Fruit fly (Drosophila melanogaster) whole organism, embryonic: ENCODE results near the gene CG42307.

ENCODE experiments used
- ATbp ChIP-seq: fragments of 200-800 bp; sonication (Bioruptor generic); optimal IDR thresholded peaks from 2 replicates; lab custom pipeline; 2017; ENCODE audit warnings: missing biosample characterization, mild to moderate bottlenecking, missing genetic modification characterization, missing genetic modification reagents
- Ada2b ChIP-seq: fragments of 200-800 bp; sonication (Bioruptor generic); IDR thresholded peaks from 2 replicates; pipeline ENCODE4 v1.3.6; 2022; ENCODE audit warnings: missing biosample characterization, missing genetic modification characterization
- Bgb ChIP-seq: fragments of 200-800 bp; sonication (Bioruptor generic); IDR thresholded peaks from 2 replicates; pipeline ENCODE4 v1.3.6; 2022; ENCODE audit warnings: missing biosample characterization, missing genetic modification characterization; ENCODE audit not compliant: partially characterized antibody
- BtbVII ChIP-seq: fragments of 200-800 bp; sonication (Bioruptor generic); optimal IDR thresholded peaks from 3 replicates; lab custom pipeline; 2017; ENCODE audit warnings: missing biosample characterization, mild to moderate bottlenecking, missing genetic modification characterization
- CG11456 ChIP-seq: fragments of 200-800 bp; sonication (Bioruptor generic); IDR thresholded peaks from 3 replicates; pipeline ENCODE4 v1.3.6; 2022; ENCODE audit warnings: missing biosample characterization, missing genetic modification characterization
- CG11504 ChIP-seq: fragments of 200-800 bp; sonication (Bioruptor generic); optimal IDR thresholded peaks from 3 replicates; lab custom pipeline; 2019; ENCODE audit warnings: missing biosample characterization, mild to moderate bottlenecking, missing genetic modification characterization, moderate library complexity
- CG13123 ChIP-seq: fragments of 200-800 bp; sonication (Bioruptor generic); optimal IDR thresholded peaks from 2 replicates; lab custom pipeline; 2016; ENCODE audit warnings: missing biosample characterization, missing genetic modification characterization
- CG14014 ChIP-seq: fragments of 200-800 bp; sonication (Bioruptor generic); IDR thresholded peaks from 2 replicates; pipeline ENCODE4 v1.3.6; 2022; ENCODE audit warnings: missing biosample characterization, missing genetic modification characterization
- CG14667 ChIP-seq: fragments of 200-800 bp; sonication (Bioruptor generic); IDR thresholded peaks from 2 replicates; pipeline ENCODE4 v1.3.6; 2022; ENCODE audit warnings: missing biosample characterization, missing genetic modification characterization
- CG17385 ChIP-seq: fragments of 200-800 bp; sonication (Bioruptor generic); optimal IDR thresholded peaks from 3 replicates; lab custom pipeline; 2018; ENCODE audit warnings: missing biosample characterization, mild to moderate bottlenecking, missing genetic modification characterization
- CG18011 ChIP-seq: fragments of 200-800 bp; sonication (Bioruptor generic); optimal IDR thresholded peaks from 2 replicates; lab custom pipeline; 2017; ENCODE audit warnings: missing biosample characterization, missing genetic modification characterization, mild to moderate bottlenecking, moderate library complexity, missing genotype
- CG18262 ChIP-seq: fragments of 200-800 bp; optimal IDR thresholded peaks from 3 replicates; lab custom pipeline; 2019; ENCODE audit warnings: missing biosample characterization, mild to moderate bottlenecking, missing genetic modification characterization, moderate library complexity
- CG18599 ChIP-seq: fragments of 200-800 bp; sonication (Bioruptor generic); optimal IDR thresholded peaks from 3 replicates; lab custom pipeline; 2017; ENCODE audit warnings: missing biosample characterization, missing genetic modification characterization, mild to moderate bottlenecking, moderate library complexity, missing genetic modification reagents
- CG2889 ChIP-seq: fragments of 200-800 bp; sonication (Bioruptor generic); IDR thresholded peaks from 3 replicates; pipeline ENCODE4 v1.3.6; 2022; ENCODE audit warnings: missing biosample characterization, missing genetic modification characterization
- CG30020 ChIP-seq: fragments of 200-800 bp; optimal IDR thresholded peaks from 2 replicates; lab custom pipeline; 2019; ENCODE audit warnings: missing biosample characterization, mild to moderate bottlenecking, missing genetic modification characterization, moderate library complexity
- CG31388 ChIP-seq: fragments of 200-800 bp; sonication (Bioruptor generic); optimal IDR thresholded peaks from 2 replicates; lab custom pipeline; 2016; ENCODE audit warnings: missing biosample characterization, missing genetic modification characterization
- CG3163 ChIP-seq: fragments of 200-800 bp; sonication (Bioruptor generic); optimal IDR thresholded peaks from 3 replicates; lab custom pipeline; 2016; ENCODE audit warnings: missing biosample characterization, missing genetic modification characterization
- CG34224 ChIP-seq: fragments of 200-800 bp; sonication (Bioruptor generic); IDR thresholded peaks from 3 replicates; pipeline ENCODE4 v1.3.6; 2022; ENCODE audit warnings: missing biosample characterization, missing genetic modification characterization; ENCODE audit not compliant: partially characterized antibody
- CG5953 ChIP-seq: fragments of 200-800 bp; sonication (Bioruptor generic); IDR thresholded peaks from 2 replicates; pipeline ENCODE4 v1.3.6; 2022; ENCODE audit warnings: missing biosample characterization, missing genetic modification characterization
- CG7839 ChIP-seq: fragments of 200-800 bp; sonication (Bioruptor generic); optimal IDR thresholded peaks from 3 replicates; lab custom pipeline; 2018; ENCODE audit warnings: missing biosample characterization, mild to moderate bottlenecking, missing genetic modification characterization, moderate library complexity
- CG8089 ChIP-seq: fragments of 200-800 bp; sonication (Bioruptor generic); optimal IDR thresholded peaks from 3 replicates; lab custom pipeline; 2016; ENCODE audit warnings: missing biosample characterization, missing genetic modification characterization
- CG8359 ChIP-seq: fragments of 200-800 bp; sonication (Bioruptor generic); optimal IDR thresholded peaks from 2 replicates; lab custom pipeline; 2017; ENCODE audit warnings: missing biosample characterization, mild to moderate bottlenecking, missing genetic modification characterization, borderline replicate concordance
- CG9876 ChIP-seq: fragments of 200-800 bp; sonication (Bioruptor generic); optimal IDR thresholded peaks from 2 replicates; lab custom pipeline; 2016; ENCODE audit warnings: missing biosample characterization, missing genetic modification characterization
- Chrac-16 ChIP-seq: fragments of 200-800 bp; sonication (Bioruptor generic); optimal IDR thresholded peaks from 3 replicates; lab custom pipeline; 2016; ENCODE audit warnings: missing biosample characterization, missing genetic modification characterization
- Drgx ChIP-seq: fragments of 200-800 bp; sonication (Bioruptor generic); IDR thresholded peaks from 2 replicates; pipeline ENCODE4 v1.3.6; 2022; ENCODE audit warnings: missing biosample characterization, missing genetic modification characterization
- E2f1 ChIP-seq: fragments of 200-800 bp; sonication (Bioruptor generic); IDR thresholded peaks from 2 replicates; pipeline ENCODE4 v1.3.6; 2022; ENCODE audit warnings: missing biosample characterization, missing genetic modification characterization
- Elba2 ChIP-seq: fragments of 200-800 bp; sonication (Bioruptor generic); optimal IDR thresholded peaks from 3 replicates; lab custom pipeline; 2016; ENCODE audit warnings: missing biosample characterization, missing genetic modification characterization
- Ets65A ChIP-seq: fragments of 200-800 bp; sonication (Bioruptor generic); peaks from one replicate; lab custom pipeline; 2016; ENCODE audit warnings: missing biosample characterization, missing genetic modification characterization
- Gug ChIP-seq: fragments of 200-800 bp; sonication (Bioruptor generic); IDR thresholded peaks from 4 replicates; pipeline ENCODE4 v1.3.6; 2022; ENCODE audit warnings: missing biosample characterization, missing genetic modification characterization
- Sin3A ChIP-seq: fragments of >200 bp; optimal IDR thresholded peaks from 2 replicates; lab custom pipeline; 2018
- Sry-β ChIP-seq: fragments of 200-800 bp; sonication (Bioruptor generic); optimal IDR thresholded peaks from 2 replicates; lab custom pipeline; 2018; ENCODE audit warnings: missing biosample characterization, mild to moderate bottlenecking, missing genetic modification characterization, moderate library complexity
- ac ChIP-seq: fragments of 200-800 bp; sonication (Bioruptor generic); optimal IDR thresholded peaks from 3 replicates; lab custom pipeline; 2017; ENCODE audit warnings: missing biosample characterization, mild to moderate bottlenecking, missing genetic modification characterization
- btn ChIP-seq: fragments of 200-800 bp; sonication (Bioruptor generic); optimal IDR thresholded peaks from 2 replicates; lab custom pipeline; 2016; ENCODE audit warnings: missing biosample characterization, missing genetic modification characterization
- dmrt99B ChIP-seq: fragments of 200-800 bp; sonication (Bioruptor generic); optimal IDR thresholded peaks from 2 replicates; lab custom pipeline; 2018; ENCODE audit warnings: missing biosample characterization, mild to moderate bottlenecking, missing genetic modification characterization, moderate library complexity
- fd3F ChIP-seq: fragments of 200-800 bp; sonication (Bioruptor generic); optimal IDR thresholded peaks from 2 replicates; lab custom pipeline; 2018; ENCODE audit warnings: missing biosample characterization, mild to moderate bottlenecking, missing genetic modification characterization, moderate library complexity
- gem ChIP-seq: fragments of 200-800 bp; sonication (Bioruptor generic); optimal IDR thresholded peaks from 2 replicates; lab custom pipeline; 2019; ENCODE audit warnings: missing biosample characterization, mild to moderate bottlenecking, missing genetic modification characterization, moderate library complexity
- ham ChIP-seq: fragments of 200-800 bp; sonication (Bioruptor generic); IDR thresholded peaks from 2 replicates; pipeline ENCODE4 v1.3.6; 2022; ENCODE audit warnings: missing biosample characterization, missing genetic modification characterization
- hth ChIP-seq: fragments of >200 bp; optimal IDR thresholded peaks from 2 replicates; lab custom pipeline; 2017; ENCODE audit warnings: inconsistent platforms
- jing ChIP-seq: fragments of 200-800 bp; sonication (Bioruptor generic); optimal IDR thresholded peaks from 2 replicates; lab custom pipeline; 2018; ENCODE audit warnings: missing biosample characterization, mild to moderate bottlenecking, missing genetic modification characterization
- lmd ChIP-seq: fragments of 200-800 bp; sonication (Bioruptor generic); IDR thresholded peaks from 2 replicates; pipeline ENCODE4 v1.3.6; 2022; ENCODE audit warnings: missing biosample characterization, missing genetic modification characterization
- row ChIP-seq: fragments of 200-800 bp; sonication (Bioruptor generic); IDR thresholded peaks from 3 replicates; pipeline ENCODE4 v1.3.6; 2022; ENCODE audit warnings: missing biosample characterization, missing genetic modification characterization
- sens ChIP-seq: fragments of 200-800 bp; sonication (Bioruptor generic); peaks from one replicate; lab custom pipeline; 2016; ENCODE audit warnings: missing biosample characterization, missing genetic modification characterization
- ssp ChIP-seq: fragments of 200-800 bp; sonication (Bioruptor generic); IDR thresholded peaks from 2 replicates; pipeline ENCODE4 v1.3.6; 2022; ENCODE audit warnings: missing biosample characterization, missing genetic modification characterization
- tgo ChIP-seq: fragments of 200-800 bp; sonication (Bioruptor generic); IDR thresholded peaks from 3 replicates; pipeline ENCODE4 v1.3.6; 2022; ENCODE audit warnings: missing biosample characterization, missing genetic modification characterization
- tx ChIP-seq: fragments of 200-800 bp; sonication (Bioruptor generic); optimal IDR thresholded peaks from 2 replicates; lab custom pipeline; 2016; ENCODE audit warnings: missing biosample characterization, missing genetic modification characterization

The CG42307 gene

dm6 chr3L:7328567-7329253 lies at the start of gene CG42307, which contains the start of the genes mrva and mus312 (continued):
- TF ChIP-seq CG2889 (GFP tag; lab: Robert Waterston, UW) (peak; percentile 71; the same call in 2 of the 3 replicates), ham (GFP tag; lab: Robert Waterston, UW) (no peak), Ada2b (GFP tag; lab: Robert Waterston, UW) (peak; percentile 82), CG18262 (tag; lab: Kevin White, UChicago) (peak; percentile 92), CG11504 (tag; lab: Kevin White, UChicago) (peak; percentile 91), E2f1 (GFP tag; lab: Robert Waterston, UW) (peak; percentile 84), BtbVII (GFP tag; lab: Kevin White, UChicago) (peak; percentile 86), CG34224 (GFP tag; lab: Robert Waterston, UW) (no peak), CG31388 (GFP tag; lab: Kevin White, UChicago) (peak; percentile 69), Gug (GFP tag; lab: Robert Waterston, UW) (0 out of 4 replicates have a peak, but pooled peaks have one; percentile 23), CG5953 (GFP tag; lab: Robert Waterston, UW) (peak; percentile 68; the same call in 1 of the 2 replicates), CG14667 (GFP tag; lab: Robert Waterston, UW) (peak; percentile 85), CG8359 (GFP tag; lab: Kevin White, UChicago) (peak; percentile 62), CG8089 (peak; percentile 35), CG14014 (peak; percentile 89)
- TF ChIP-seq, all 482 proteins: peak for 355

DNA sequence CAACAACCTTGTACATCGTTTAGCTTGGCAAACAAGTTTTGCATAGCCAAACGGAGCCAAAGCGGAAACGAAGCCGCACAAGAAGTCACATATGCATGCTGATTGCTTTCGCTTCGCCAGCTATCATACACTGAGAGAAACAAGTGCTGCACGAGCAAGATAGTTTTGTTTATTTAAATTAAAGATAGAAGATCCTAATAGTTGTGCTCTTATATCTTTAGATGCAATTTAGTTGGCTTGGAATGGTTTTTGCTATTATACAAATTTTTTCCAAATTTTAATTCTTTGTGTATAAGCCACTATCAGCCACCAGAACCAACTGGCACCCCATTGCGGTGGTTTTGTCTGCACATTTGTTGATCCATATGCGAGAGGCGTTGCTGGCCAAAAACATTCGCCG lies 45.4 kb upstream of the CG42307 start:
- no peak for TF ChIP-seq Sry-β (GFP tag; lab: Kevin White, UChicago)
- TF ChIP-seq jing (GFP tag; lab: Kevin White, UChicago): no peak
- TF ChIP-seq Bgb (GFP tag; lab: Robert Waterston, UW): no peak
- peak; percentile 7 for TF ChIP-seq CG11504 (tag; lab: Kevin White, UChicago)
- no peak for TF ChIP-seq CG30020 (tag; lab: Kevin White, UChicago)
- peak; percentile 32; the same call in 1 of the 2 replicates for TF ChIP-seq Drgx (GFP tag; lab: Robert Waterston, UW)
- no peak for TF ChIP-seq hth (lab: Kevin White, UChicago)
- TF ChIP-seq fd3F (GFP tag; lab: Kevin White, UChicago): no peak
- no peak for TF ChIP-seq CG11456 (GFP tag; lab: Robert Waterston, UW)
- TF ChIP-seq ssp (GFP tag; lab: Robert Waterston, UW): no peak
- peak; percentile 14 for TF ChIP-seq gem (tag; lab: Kevin White, UChicago)
- no peak for TF ChIP-seq Elba2
- TF ChIP-seq lmd: peak; percentile 26; the same call in 1 of the 2 replicates
- no peak for TF ChIP-seq CG17385 (GFP tag; lab: Kevin White, UChicago)
- TF ChIP-seq CG9876: no peak
- TF ChIP-seq btn (GFP tag; lab: Kevin White, UChicago): no peak
- TF ChIP-seq ac: no peak
- TF ChIP-seq ATbp (GFP tag; lab: Kevin White, UChicago): no peak
- no peak for TF ChIP-seq CG13123 (GFP tag; lab: Kevin White, UChicago)
- TF ChIP-seq sens (GFP tag; lab: Kevin White, UChicago): peak; percentile 74
- peak; percentile 20 for TF ChIP-seq dmrt99B (tag; lab: Kevin White, UChicago)
- TF ChIP-seq tgo (GFP tag; lab: Robert Waterston, UW): peak; percentile 16; the same call in 1 of the 3 replicates
- no peak for TF ChIP-seq CG3163 (GFP tag; lab: Kevin White, UChicago)
- no peak for TF ChIP-seq Sin3A

DNA sequence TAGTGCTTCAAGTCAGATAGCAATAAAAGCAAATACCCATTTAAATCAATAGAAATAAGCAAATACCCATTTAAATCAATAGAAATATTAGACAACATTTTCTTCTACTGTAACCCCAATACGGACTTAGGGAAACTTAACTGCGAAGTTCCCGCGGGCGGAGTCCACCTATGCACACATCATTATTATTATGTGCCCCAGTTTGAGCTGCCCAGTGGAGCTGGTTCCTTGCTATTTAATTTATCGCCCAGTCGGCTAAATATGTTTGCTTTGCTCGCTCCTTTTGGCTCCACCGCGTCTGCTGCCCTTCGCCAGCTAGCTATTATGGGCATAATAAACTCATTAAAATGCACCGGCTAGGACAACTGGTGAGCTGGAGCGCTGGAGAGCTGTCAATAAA lies 28.3 kb upstream of the CG42307 start:
- no peak for TF ChIP-seq tx (GFP tag; lab: Kevin White, UChicago)
- TF ChIP-seq Ets65A (GFP tag; lab: Kevin White, UChicago): peak; percentile 90
- TF ChIP-seq CG18599 (GFP tag; lab: Kevin White, UChicago): peak; percentile 14
- peak; percentile 1 for TF ChIP-seq CG7839 (tag; lab: Kevin White, UChicago)
- no peak for TF ChIP-seq CG18011
- TF ChIP-seq sens (GFP tag; lab: Kevin White, UChicago): peak; percentile 65
- no peak for TF ChIP-seq Chrac-16 (GFP tag; lab: Kevin White, UChicago)
- peak; percentile 22; the same call in 1 of the 3 replicates for TF ChIP-seq row (GFP tag; lab: Robert Waterston, UW)
